Fruit fly (Drosophila melanogaster): ENCODE results near the gene per.

per gene

DNA sequence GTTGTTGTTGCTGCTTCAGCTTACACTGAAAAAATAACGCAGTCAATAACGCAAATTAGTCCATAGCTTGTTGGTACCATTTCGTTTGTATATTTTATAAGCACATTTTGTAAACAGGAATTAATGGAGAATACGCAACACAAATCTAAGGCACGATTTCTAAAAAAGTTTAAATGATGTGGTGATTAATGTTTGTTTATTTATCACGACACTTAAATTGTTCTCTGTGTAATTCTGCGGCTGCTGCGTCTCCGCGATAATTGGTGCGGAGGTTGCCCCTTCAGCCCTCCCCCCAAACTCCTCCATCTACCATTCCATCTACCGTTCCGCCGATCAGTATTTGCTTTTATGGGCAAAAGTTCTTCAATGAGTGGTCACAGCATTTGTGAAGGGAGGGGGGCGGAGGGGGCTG is 37.9 kb upstream of the per start (continued):
- peak; percentile 25 for TF ChIP-seq jing (GFP tag; optimal IDR thresholded peaks at IDR 0.05)
- peak; percentile 81 for TF ChIP-seq gem (tag; optimal IDR thresholded peaks at IDR 0.05)
- TF ChIP-seq fru (optimal IDR thresholded peaks at IDR 0.05), result no peak
- no peak for TF ChIP-seq ato (GFP tag; IDR thresholded peaks at IDR 0.05; ENCODE audit: partially characterized antibody)
- TF ChIP-seq z (GFP tag; IDR thresholded peaks at IDR 0.05), result no peak
- peak; percentile 40 for TF ChIP-seq tap (tag; optimal IDR thresholded peaks at IDR 0.05)
- peak; percentile 60 for TF ChIP-seq lilli (GFP tag; optimal IDR thresholded peaks at IDR 0.05)
- TF ChIP-seq CG10274 (GFP tag; optimal IDR thresholded peaks at IDR 0.05), result peak; percentile 34
- TF ChIP-seq onecut (GFP tag; IDR thresholded peaks at IDR 0.05), result peak; percentile 45
- TF ChIP-seq mam (GFP tag; optimal IDR thresholded peaks at IDR 0.05), result peak; percentile 51
- TF ChIP-seq dan (GFP tag; IDR thresholded peaks at IDR 0.05), result no peak
- peak; percentile 47 for TF ChIP-seq Hr3 (GFP tag; optimal IDR thresholded peaks at IDR 0.05)
- TF ChIP-seq ems (GFP tag; optimal IDR thresholded peaks at IDR 0.05), result peak; percentile 54
- no peak for TF ChIP-seq CG8765 (GFP tag; IDR thresholded peaks at IDR 0.05)
- peak; percentile 62 for TF ChIP-seq fd96Cb (tag; optimal IDR thresholded peaks at IDR 0.05)
- TF ChIP-seq Hr78 (GFP tag; optimal IDR thresholded peaks at IDR 0.05), result no peak
- TF ChIP-seq CG12236 (GFP tag; optimal IDR thresholded peaks at IDR 0.05), result peak; percentile 41
- peak; percentile 22 for TF ChIP-seq Hmr (GFP tag; optimal IDR thresholded peaks at IDR 0.05)
- TF ChIP-seq CG8924 (tag; optimal IDR thresholded peaks at IDR 0.05), result peak; percentile 73
- TF ChIP-seq phol (tag; optimal IDR thresholded peaks at IDR 0.05), result peak; percentile 70
- TF ChIP-seq trem (tag; optimal IDR thresholded peaks at IDR 0.05), result peak; percentile 23
- TF ChIP-seq crc (GFP tag; optimal IDR thresholded peaks at IDR 0.05), result peak; percentile 16
- no peak for TF ChIP-seq Atf3 (GFP tag; optimal IDR thresholded peaks at IDR 0.05)
- peak; percentile 92 for TF ChIP-seq Ets65A (GFP tag)
- peak; percentile 12 for TF ChIP-seq p53 (GFP tag; optimal IDR thresholded peaks at IDR 0.05)
- no peak for TF ChIP-seq gsb (GFP tag; IDR thresholded peaks at IDR 0.05)
- TF ChIP-seq nau (GFP tag; optimal IDR thresholded peaks at IDR 0.05), result no peak
- no peak for TF ChIP-seq hb (GFP tag; IDR thresholded peaks at IDR 0.05; ENCODE audit: partially characterized antibody)
- no peak for TF ChIP-seq CG15073 (GFP tag; optimal IDR thresholded peaks at IDR 0.05)
- TF ChIP-seq row (GFP tag; IDR thresholded peaks at IDR 0.05), result peak; percentile 78
- peak; percentile 29 for TF ChIP-seq CG3407 (GFP tag; optimal IDR thresholded peaks at IDR 0.05)
- peak; percentile 38 for TF ChIP-seq az2 (GFP tag; optimal IDR thresholded peaks at IDR 0.05)
- TF ChIP-seq luna (GFP tag; optimal IDR thresholded peaks at IDR 0.05), result no peak
- no peak for TF ChIP-seq CG10565 (GFP tag; optimal IDR thresholded peaks at IDR 0.05)
- TF ChIP-seq CG11085 (GFP tag; IDR thresholded peaks at IDR 0.05), result no peak
- no peak for TF ChIP-seq YL-1 (GFP tag; optimal IDR thresholded peaks at IDR 0.05)
- no peak for TF ChIP-seq sna (GFP tag; IDR thresholded peaks at IDR 0.05; ENCODE audit: partially characterized antibody)
- TF ChIP-seq CG18764 (GFP tag; optimal IDR thresholded peaks at IDR 0.05), result peak; percentile 37
- TF ChIP-seq Nf-YC (tag; optimal IDR thresholded peaks at IDR 0.05), result peak; percentile 57
- no peak for TF ChIP-seq ro (GFP tag; IDR thresholded peaks at IDR 0.05)
- TF ChIP-seq kay (GFP tag; optimal IDR thresholded peaks at IDR 0.05), result peak; percentile 36
- TF ChIP-seq cg (GFP tag; optimal IDR thresholded peaks at IDR 0.05), result no peak
- 0 out of 3 replicates have a peak, but pooled peaks have one; percentile 16 for TF ChIP-seq CG11093 (GFP tag; IDR thresholded peaks at IDR 0.05)
- TF ChIP-seq eve (GFP tag; optimal IDR thresholded peaks at IDR 0.05), result peak in 1 of 2 experiments; percentile 75
- peak; percentile 42 for TF ChIP-seq her (GFP tag; optimal IDR thresholded peaks at IDR 0.05)
- peak; percentile 53; the same call in 1 of the 2 replicates for TF ChIP-seq seq (GFP tag; IDR thresholded peaks at IDR 0.05)
- TF ChIP-seq CG33557 (GFP tag; optimal IDR thresholded peaks at IDR 0.05), result no peak
- TF ChIP-seq sug (tag; optimal IDR thresholded peaks at IDR 0.05), result peak; percentile 37
- TF ChIP-seq CG2129 (GFP tag; IDR thresholded peaks at IDR 0.05; ENCODE audit: partially characterized antibody), result no peak
- peak; percentile 50 for TF ChIP-seq pum (GFP tag; optimal IDR thresholded peaks at IDR 0.05)
- peak; percentile 77 for TF ChIP-seq CG15269 (tag; optimal IDR thresholded peaks at IDR 0.05)
- peak; percentile 84 for TF ChIP-seq CG1603 (tag; optimal IDR thresholded peaks at IDR 0.05)

Measured in whole organism, embryonic.